Fruit fly (Drosophila melanogaster): Measurements from ENCODE around the gene mirr.

Gene mirr

dm6 chr3L:12698236-12698635, 4.8 kb downstream of the mirr start:
- TF ChIP-seq noc (tag; optimal IDR thresholded peaks at IDR 0.05), result no peak

dm6 chr3L:12700509-12700995, 7.1 kb downstream of the mirr start:
- TF ChIP-seq noc (tag; optimal IDR thresholded peaks at IDR 0.05), result no peak

dm6 chr3L:12701335-12701734, 7.9 kb downstream of the mirr start:
- TF ChIP-seq noc (tag; optimal IDR thresholded peaks at IDR 0.05), result no peak

dm6 chr3L:12703451-12704020, 10.1 kb downstream of the mirr start:
- no peak for TF ChIP-seq noc (tag; optimal IDR thresholded peaks at IDR 0.05)

dm6 chr3L:12704335-12704734, 10.9 kb downstream of the mirr start:
- no peak for TF ChIP-seq noc (tag; optimal IDR thresholded peaks at IDR 0.05)

dm6 chr3L:12705377-12705776, 11.9 kb downstream of the mirr start:
- no peak for TF ChIP-seq noc (tag; optimal IDR thresholded peaks at IDR 0.05)

dm6 chr3L:12706456-12706855, 13.0 kb downstream of the mirr start:
- TF ChIP-seq noc (tag; optimal IDR thresholded peaks at IDR 0.05), result no peak

- no peak for TF ChIP-seq noc (tag; optimal IDR thresholded peaks at IDR 0.05)
These were observed 18.0 kb downstream of the mirr start for dm6 chr3L:12711418-12711817.

- no peak for TF ChIP-seq noc (tag; optimal IDR thresholded peaks at IDR 0.05)
These were observed 21.3 kb downstream of the mirr start for dm6 chr3L:12714588-12715196.

dm6 chr3L:12716661-12717060, 23.2 kb downstream of the mirr start:
- no peak for TF ChIP-seq noc (tag; optimal IDR thresholded peaks at IDR 0.05)

- TF ChIP-seq noc (tag; optimal IDR thresholded peaks at IDR 0.05), result no peak
These were observed 24.2 kb downstream of the mirr start for dm6 chr3L:12717621-12718020.

- TF ChIP-seq noc (tag; optimal IDR thresholded peaks at IDR 0.05), result no peak
These were observed 27.3 kb downstream of the mirr start for dm6 chr3L:12720699-12721098.

- TF ChIP-seq noc (tag; optimal IDR thresholded peaks at IDR 0.05), result no peak
These were observed 32.3 kb downstream of the mirr start for dm6 chr3L:12725749-12726148.

- no peak for TF ChIP-seq noc (tag; optimal IDR thresholded peaks at IDR 0.05)
These were observed 33.8 kb downstream of the mirr start for dm6 chr3L:12727212-12727611.

dm6 chr3L:12729601-12730000, 36.2 kb downstream of the mirr start:
- no peak for TF ChIP-seq noc (tag; optimal IDR thresholded peaks at IDR 0.05)

dm6 chr3L:12732742-12733141, 39.3 kb downstream of the mirr start:
- no peak for TF ChIP-seq noc (tag; optimal IDR thresholded peaks at IDR 0.05)

- no peak for TF ChIP-seq noc (tag; optimal IDR thresholded peaks at IDR 0.05)
These were observed 41.1 kb downstream of the mirr start, which contains the start of the genes SmD1 and Ptp69D for dm6 chr3L:12734550-12735012. Gene SmD1 (minus strand): TSS chr3L:12734611. Gene Ptp69D (plus strand): TSS chr3L:12734945.

- no peak for TF ChIP-seq noc (tag; optimal IDR thresholded peaks at IDR 0.05)
These were observed 42.3 kb downstream of the mirr start for dm6 chr3L:12735707-12736106.

Measured in whole organism, larva.